Fruit fly (Drosophila melanogaster) whole organism, embryonic: ENCODE measurements around the gene CG32271.
A peak's percentile ranks its signal among the peaks of the same experiment; 100 is the strongest.

Source experiments
- CG10267 ChIP-seq: fragments of 200-800 bp; sonication (Bioruptor generic); optimal IDR thresholded peaks from 2 replicates; lab custom pipeline; 2018; ENCODE audit warnings: missing biosample characterization, mild to moderate bottlenecking, missing genetic modification characterization, moderate library complexity
- CG10321 ChIP-seq: fragments of 200-800 bp; sonication (Bioruptor generic); IDR thresholded peaks from 2 replicates; pipeline ENCODE4 v1.3.6; 2022; ENCODE audit warnings: missing biosample characterization, missing genetic modification characterization
- CG10462 ChIP-seq: fragments of 200-800 bp; sonication (Bioruptor generic); optimal IDR thresholded peaks from 2 replicates; lab custom pipeline; 2016; ENCODE audit warnings: missing biosample characterization, missing genetic modification characterization
- CG10543 ChIP-seq: fragments of 200-800 bp; sonication (Bioruptor generic); optimal IDR thresholded peaks from 3 replicates; lab custom pipeline; 2017; ENCODE audit warnings: missing biosample characterization, mild to moderate bottlenecking, missing genetic modification characterization, moderate library complexity
- CG13296 ChIP-seq: fragments of 200-800 bp; sonication (Bioruptor generic); optimal IDR thresholded peaks from 3 replicates; lab custom pipeline; 2018; ENCODE audit warnings: missing biosample characterization, mild to moderate bottlenecking, missing genetic modification characterization
- CG14441 ChIP-seq: fragments of 200-800 bp; sonication (Bioruptor generic); IDR thresholded peaks from 2 replicates; pipeline ENCODE4 v1.3.6; 2022; ENCODE audit warnings: missing biosample characterization, missing genetic modification characterization
- CG1529 ChIP-seq: fragments of 200-800 bp; sonication (Bioruptor generic); optimal IDR thresholded peaks from 3 replicates; lab custom pipeline; 2018; ENCODE audit warnings: missing biosample characterization, missing genetic modification characterization
- CG16863 ChIP-seq: fragments of 200-800 bp; sonication (Bioruptor generic); optimal IDR thresholded peaks from 3 replicates; lab custom pipeline; 2016; ENCODE audit warnings: missing biosample characterization, missing genetic modification characterization
- CG17385 ChIP-seq: fragments of 200-800 bp; sonication (Bioruptor generic); optimal IDR thresholded peaks from 3 replicates; lab custom pipeline; 2018; ENCODE audit warnings: missing biosample characterization, mild to moderate bottlenecking, missing genetic modification characterization
- CG2712 ChIP-seq: fragments of 200-800 bp; optimal IDR thresholded peaks from 3 replicates; lab custom pipeline; 2019; ENCODE audit warnings: missing biosample characterization, mild to moderate bottlenecking, missing genetic modification characterization, moderate library complexity
- CG2889 ChIP-seq: fragments of 200-800 bp; sonication (Bioruptor generic); IDR thresholded peaks from 3 replicates; pipeline ENCODE4 v1.3.6; 2022; ENCODE audit warnings: missing biosample characterization, missing genetic modification characterization
- CG31388 ChIP-seq: fragments of 200-800 bp; sonication (Bioruptor generic); optimal IDR thresholded peaks from 2 replicates; lab custom pipeline; 2016; ENCODE audit warnings: missing biosample characterization, missing genetic modification characterization
- CG34376 ChIP-seq: fragments of 200-800 bp; sonication (Bioruptor generic); optimal IDR thresholded peaks from 2 replicates; lab custom pipeline; 2018; ENCODE audit warnings: missing biosample characterization, mild to moderate bottlenecking, missing genetic modification characterization
- CG34422 ChIP-seq: fragments of 200-800 bp; sonication (Bioruptor generic); IDR thresholded peaks from 3 replicates; pipeline ENCODE4 v1.3.6; 2022; ENCODE audit warnings: missing biosample characterization, missing genetic modification characterization
- CG43689 ChIP-seq: fragments of 200-800 bp; sonication (Bioruptor generic); IDR thresholded peaks from 2 replicates; pipeline ENCODE4 v1.3.6; 2022; ENCODE audit warnings: missing biosample characterization, missing genetic modification characterization
- CG6813 ChIP-seq: fragments of 200-800 bp; sonication (Bioruptor generic); optimal IDR thresholded peaks from 2 replicates; lab custom pipeline; 2017; ENCODE audit warnings: missing biosample characterization, missing genetic modification characterization, mild to moderate bottlenecking, moderate library complexity, missing genetic modification reagents
- CG7556 ChIP-seq: fragments of 200-800 bp; sonication (Bioruptor generic); optimal IDR thresholded peaks from 2 replicates; lab custom pipeline; 2017; ENCODE audit warnings: missing biosample characterization, mild to moderate bottlenecking, missing genetic modification characterization
- CG9609 ChIP-seq: fragments of 200-800 bp; sonication (Bioruptor generic); optimal IDR thresholded peaks from 3 replicates; lab custom pipeline; 2016; ENCODE audit warnings: missing biosample characterization, missing genetic modification characterization
- CoRest ChIP-seq: fragments of 200-800 bp; sonication (Bioruptor generic); optimal IDR thresholded peaks from 3 replicates; lab custom pipeline; 2018; ENCODE audit warnings: missing biosample characterization, mild to moderate bottlenecking, missing genetic modification characterization, moderate library complexity
- CrebB ChIP-seq: fragments of 200-800 bp; sonication (Bioruptor generic); optimal IDR thresholded peaks from 3 replicates; lab custom pipeline; 2018; ENCODE audit warnings: missing biosample characterization, mild to moderate bottlenecking, missing genetic modification characterization
- D19B ChIP-seq: fragments of 200-800 bp; sonication (Bioruptor generic); optimal IDR thresholded peaks from 2 replicates; lab custom pipeline; 2017; ENCODE audit warnings: missing biosample characterization, mild to moderate bottlenecking, missing genetic modification characterization
- Dp ChIP-seq: fragments of 200-800 bp; sonication (Bioruptor generic); optimal IDR thresholded peaks from 2 replicates; lab custom pipeline; 2018; ENCODE audit warnings: missing biosample characterization, mild to moderate bottlenecking, missing genetic modification characterization, moderate library complexity
- ERR ChIP-seq: fragments of 200-800 bp; sonication (Bioruptor generic); optimal IDR thresholded peaks from 2 replicates; lab custom pipeline; 2016; ENCODE audit warnings: missing biosample characterization, missing genetic modification characterization
- Fer2 ChIP-seq: fragments of 200-800 bp; sonication (Bioruptor generic); optimal IDR thresholded peaks from 2 replicates; lab custom pipeline; 2018; ENCODE audit warnings: missing biosample characterization, mild to moderate bottlenecking, missing genetic modification characterization, moderate library complexity
- H2.0 ChIP-seq: fragments of 200-800 bp; sonication (Bioruptor generic); IDR thresholded peaks from 2 replicates; pipeline ENCODE4 v1.3.6; 2022; ENCODE audit warnings: missing biosample characterization, missing genetic modification characterization
- Max ChIP-seq: fragments of 200-800 bp; sonication (Bioruptor generic); optimal IDR thresholded peaks from 2 replicates; lab custom pipeline; 2016; ENCODE audit warnings: missing biosample characterization, mild to moderate bottlenecking, missing genetic modification characterization
- Myb ChIP-seq: fragments of 200-800 bp; sonication (Bioruptor generic); optimal IDR thresholded peaks from 2 replicates; lab custom pipeline; 2016; ENCODE audit warnings: missing biosample characterization, missing genetic modification characterization
- Pdp1 ChIP-seq, 2 experiments: fragments of 200-800 bp; sonication (Bioruptor generic); optimal IDR thresholded peaks; 3 replicates each; lab custom pipeline; 2016; ENCODE audit warnings: missing biosample characterization in 2 of 2, missing genetic modification characterization in 2 of 2, mild to moderate bottlenecking in 1 of 2, moderate library complexity in 1 of 2
- Scr ChIP-seq: fragments of 200-800 bp; sonication (Bioruptor generic); IDR thresholded peaks from 2 replicates; pipeline ENCODE4 v1.3.6; 2022; ENCODE audit warnings: missing biosample characterization, missing genetic modification characterization; ENCODE audit not compliant: partially characterized antibody
- Sin3A ChIP-seq: fragments of >200 bp; optimal IDR thresholded peaks from 2 replicates; lab custom pipeline; 2018
- cg ChIP-seq: fragments of 200-800 bp; sonication (Bioruptor generic); optimal IDR thresholded peaks from 3 replicates; lab custom pipeline; 2019; ENCODE audit warnings: missing biosample characterization, mild to moderate bottlenecking, missing genetic modification characterization, moderate library complexity
- ci ChIP-seq: fragments of 200-800 bp; sonication (Bioruptor generic); IDR thresholded peaks from 3 replicates; pipeline ENCODE4 v1.3.6; 2022; ENCODE audit warnings: missing biosample characterization, missing genetic modification characterization
- corto ChIP-seq: fragments of 200-800 bp; sonication (Bioruptor generic); optimal IDR thresholded peaks from 2 replicates; lab custom pipeline; 2016; ENCODE audit warnings: missing biosample characterization, mild to moderate bottlenecking, missing genetic modification characterization, moderate library complexity
- dm ChIP-seq: fragments of 200-800 bp; sonication (Bioruptor generic); optimal IDR thresholded peaks from 3 replicates; lab custom pipeline; 2016; ENCODE audit warnings: missing biosample characterization, missing genetic modification characterization
- exex ChIP-seq: fragments of 200-800 bp; sonication (Bioruptor generic); optimal IDR thresholded peaks from 4 replicates; lab custom pipeline; 2018; ENCODE audit warnings: missing biosample characterization, mild to moderate bottlenecking, missing genetic modification characterization, moderate library complexity
- insv ChIP-seq, 2 experiments: fragments of 200-800 bp; sonication (Bioruptor generic); optimal IDR thresholded peaks; 3 replicates each; lab custom pipeline; 2016 to 2018; ENCODE audit warnings: missing biosample characterization in 2 of 2, missing genetic modification characterization in 2 of 2
- jumu ChIP-seq: fragments of 200-800 bp; sonication (Bioruptor generic); optimal IDR thresholded peaks from 3 replicates; lab custom pipeline; 2016; ENCODE audit warnings: missing biosample characterization, missing genetic modification characterization
- lmd ChIP-seq: fragments of 200-800 bp; sonication (Bioruptor generic); IDR thresholded peaks from 2 replicates; pipeline ENCODE4 v1.3.6; 2022; ENCODE audit warnings: missing biosample characterization, missing genetic modification characterization
- luna ChIP-seq: fragments of 200-800 bp; sonication (Bioruptor generic); optimal IDR thresholded peaks from 2 replicates; lab custom pipeline; 2016; ENCODE audit warnings: missing biosample characterization, missing genetic modification characterization
- mld ChIP-seq: fragments of 200-800 bp; sonication (Bioruptor generic); IDR thresholded peaks from 3 replicates; pipeline ENCODE4 v1.3.6; 2022; ENCODE audit warnings: missing biosample characterization, missing genetic modification characterization; ENCODE audit not compliant: partially characterized antibody
- pb ChIP-seq: fragments of 200-800 bp; sonication (Bioruptor generic); optimal IDR thresholded peaks from 3 replicates; lab custom pipeline; 2016; ENCODE audit warnings: missing biosample characterization, missing genetic modification characterization
- phol ChIP-seq: fragments of 200-800 bp; sonication (Bioruptor generic); optimal IDR thresholded peaks from 3 replicates; lab custom pipeline; 2018; ENCODE audit warnings: missing biosample characterization, mild to moderate bottlenecking, missing genetic modification characterization, moderate library complexity
- pita ChIP-seq: fragments of 200-800 bp; sonication (Bioruptor generic); optimal IDR thresholded peaks from 2 replicates; lab custom pipeline; 2017; ENCODE audit warnings: missing biosample characterization, mild to moderate bottlenecking, missing genetic modification characterization
- pzg ChIP-seq: fragments of 200-800 bp; sonication (Bioruptor generic); optimal IDR thresholded peaks from 3 replicates; lab custom pipeline; 2018; ENCODE audit warnings: missing biosample characterization, mild to moderate bottlenecking, missing genetic modification characterization, moderate library complexity
- sim ChIP-seq: fragments of 200-800 bp; sonication (Bioruptor generic); IDR thresholded peaks from 2 replicates; pipeline ENCODE4 v1.3.6; 2022; ENCODE audit warnings: missing biosample characterization, missing genetic modification characterization
- slbo ChIP-seq: fragments of 200-800 bp; sonication (Bioruptor generic); IDR thresholded peaks from 2 replicates; pipeline ENCODE4 v1.3.6; 2022; ENCODE audit warnings: missing biosample characterization, missing genetic modification characterization
- sug ChIP-seq: fragments of 200-800 bp; optimal IDR thresholded peaks from 2 replicates; lab custom pipeline; 2019; ENCODE audit warnings: missing biosample characterization, mild to moderate bottlenecking, missing genetic modification characterization, moderate library complexity
- unc-4 ChIP-seq: fragments of 200-800 bp; sonication (Bioruptor generic); IDR thresholded peaks from 2 replicates; pipeline ENCODE4 v1.3.6; 2022; ENCODE audit warnings: missing biosample characterization, missing genetic modification characterization; ENCODE audit not compliant: partially characterized antibody
- zen2 ChIP-seq: fragments of 200-800 bp; sonication (Bioruptor generic); IDR thresholded peaks from 3 replicates; pipeline ENCODE4 v1.3.6; 2022; ENCODE audit warnings: missing biosample characterization, missing genetic modification characterization; ENCODE audit not compliant: partially characterized antibody
- zfh1 ChIP-seq: fragments of 200-800 bp; sonication (Bioruptor generic); IDR thresholded peaks from 3 replicates; pipeline ENCODE4 v1.3.6; 2022; ENCODE audit warnings: missing biosample characterization, missing genetic modification characterization

CG32271 gene

dm6 chr3L:3164951-3165350, 38.0 kb downstream of the CG32271 start, which contains the start of gene CG32280 (continued):
- peak; percentile 91 for TF ChIP-seq pzg (GFP tag; lab: Kevin White, UChicago)
- peak; percentile 92 for TF ChIP-seq zen2 (GFP tag; lab: Robert Waterston, UW)
- 0 out of 2 replicates have a peak, but pooled peaks have one; percentile 19 for TF ChIP-seq sim (GFP tag; lab: Robert Waterston, UW)
- TF ChIP-seq mld = peak; percentile 73; the same call in 1 of the 3 replicates
- no peak; the same call in 2 of the 3 replicates for TF ChIP-seq CG34422
- TF ChIP-seq slbo (GFP tag; lab: Robert Waterston, UW) = peak; percentile 65
- TF ChIP-seq CG14441 (GFP tag; lab: Robert Waterston, UW) = peak; percentile 46; the same call in 1 of the 2 replicates
- TF ChIP-seq CG17385 (GFP tag; lab: Kevin White, UChicago) = no peak
- peak; percentile 21 for TF ChIP-seq jumu (GFP tag; lab: Kevin White, UChicago)
- no peak for TF ChIP-seq luna (GFP tag; lab: Kevin White, UChicago)
- peak; percentile 26 for TF ChIP-seq dm (GFP tag; lab: Kevin White, UChicago)
- TF ChIP-seq insv (GFP tag; optimal IDR thresholded peaks at IDR 0.05; lab: Kevin White, UChicago) = peak in 1 of 2 experiments; percentile 11
- peak; percentile 5 for TF ChIP-seq ERR (GFP tag; lab: Kevin White, UChicago)
- TF ChIP-seq sug (tag; lab: Kevin White, UChicago) = peak; percentile 22
- TF ChIP-seq pita (GFP tag; lab: Kevin White, UChicago) = no peak
- TF ChIP-seq CG31388 (GFP tag; lab: Kevin White, UChicago) = no peak
- TF ChIP-seq CG13296 (GFP tag; lab: Kevin White, UChicago) = peak; percentile 55
- no peak for TF ChIP-seq CG10462 (GFP tag; lab: Kevin White, UChicago)
- peak; percentile 68; the same call in 1 of the 3 replicates for TF ChIP-seq ci (GFP tag; lab: Robert Waterston, UW)
- TF ChIP-seq Sin3A (lab: Kevin White, UChicago) = peak; percentile 41
- no peak for TF ChIP-seq CG43689
- TF ChIP-seq corto (GFP tag; lab: Kevin White, UChicago) = no peak
- peak; percentile 29 for TF ChIP-seq phol (tag; lab: Kevin White, UChicago)
- no peak for TF ChIP-seq Fer2 (tag; lab: Kevin White, UChicago)
- TF ChIP-seq CG6813 (GFP tag; lab: Kevin White, UChicago) = peak; percentile 29
- TF ChIP-seq CG10267 (tag; lab: Kevin White, UChicago) = peak; percentile 48
- TF ChIP-seq H2.0 (GFP tag; lab: Robert Waterston, UW) = no peak
- peak; percentile 22 for TF ChIP-seq D19B (GFP tag; lab: Kevin White, UChicago)
- TF ChIP-seq cg = no peak
- peak; percentile 28 for TF ChIP-seq Dp (GFP tag; lab: Kevin White, UChicago)
- peak; percentile 7 for TF ChIP-seq pb (GFP tag; lab: Kevin White, UChicago)
- TF ChIP-seq Max = peak; percentile 33
- peak; percentile 26 for TF ChIP-seq CoRest (tag; lab: Kevin White, UChicago)
- no peak for TF ChIP-seq exex
- TF ChIP-seq unc-4 (GFP tag; lab: Robert Waterston, UW) = peak; percentile 90
- no peak for TF ChIP-seq CG10321 (GFP tag; lab: Robert Waterston, UW)
- TF ChIP-seq CG2712 (tag; lab: Kevin White, UChicago) = peak; percentile 49
- TF ChIP-seq CG9609 (GFP tag; lab: Kevin White, UChicago) = peak; percentile 20
- TF ChIP-seq CG16863 = no peak
- no peak for TF ChIP-seq CG1529 (GFP tag; lab: Kevin White, UChicago)
- TF ChIP-seq lmd = peak; percentile 17; the same call in 1 of the 2 replicates
- peak; percentile 84 for TF ChIP-seq Scr (GFP tag; lab: Robert Waterston, UW)
- peak; percentile 35 for TF ChIP-seq CrebB
- TF ChIP-seq CG10543 (GFP tag; lab: Kevin White, UChicago) = peak; percentile 10
- TF ChIP-seq zfh1 (GFP tag; lab: Robert Waterston, UW) = 0 out of 3 replicates have a peak, but pooled peaks have one; percentile 51
- no peak for TF ChIP-seq CG7556
- TF ChIP-seq Myb = peak; percentile 82
- no peak for TF ChIP-seq CG2889 (GFP tag; lab: Robert Waterston, UW)
- TF ChIP-seq Pdp1 (GFP tag; optimal IDR thresholded peaks at IDR 0.05; lab: Kevin White, UChicago) = peak in 1 of 2 experiments; percentile 49
- peak; percentile 69 for TF ChIP-seq CG34376 (GFP tag; lab: Kevin White, UChicago)
